Worm (Caenorhabditis elegans) whole organism, midembryonic: ENCODE measurements around the gene cpt-3.

Experiments
- T22C8.4 ChIP-seq: fragments of 200-800 bp; sonication (Bioruptor generic); IDR thresholded peaks from 2 replicates; pipeline ENCODE4 v1.3.6; 2022; ENCODE audit warnings: missing genetic modification characterization, missing compliant biosample characterization
- cog-1 ChIP-seq: sonication (generic microtip); optimal IDR thresholded peaks from 2 replicates; lab custom pipeline; 2016; ENCODE audit warnings: missing genetic modification characterization, missing compliant biosample characterization
- med-1 ChIP-seq: sonication (generic microtip); optimal IDR thresholded peaks from 2 replicates; lab custom pipeline; 2017; ENCODE audit warnings: missing genetic modification characterization, mild to moderate bottlenecking, missing compliant biosample characterization, antibody characterized with exemption, missing genetic modification reagents; ENCODE audit not compliant: insufficient read depth
- ref-1 ChIP-seq: fragments of 200-800 bp; sonication (Bioruptor generic); conservative IDR thresholded peaks from 2 replicates; pipeline ENCODE4 v1.3.6; 2022; ENCODE audit warnings: missing genetic modification reagents, missing genetic modification characterization, missing compliant biosample characterization
- tab-1 ChIP-seq: fragments of 200-800 bp; sonication (Bioruptor generic); IDR thresholded peaks from 2 replicates; pipeline ENCODE4 v1.3.6; 2022; ENCODE audit warnings: missing genetic modification characterization, missing compliant biosample characterization
- ztf-23 ChIP-seq: fragments of 200-800 bp; sonication (Bioruptor generic); IDR thresholded peaks from 2 replicates; pipeline ENCODE4 v1.3.6; 2022; ENCODE audit warnings: missing genetic modification reagents, missing genetic modification characterization, missing compliant biosample characterization
- ztf-29 ChIP-seq: fragments of 200-800 bp; sonication (Bioruptor generic); IDR thresholded peaks from 2 replicates; pipeline ENCODE4 v1.3.6; 2022; ENCODE audit warnings: missing genetic modification reagents, missing genetic modification characterization, missing compliant biosample characterization

DNA sequence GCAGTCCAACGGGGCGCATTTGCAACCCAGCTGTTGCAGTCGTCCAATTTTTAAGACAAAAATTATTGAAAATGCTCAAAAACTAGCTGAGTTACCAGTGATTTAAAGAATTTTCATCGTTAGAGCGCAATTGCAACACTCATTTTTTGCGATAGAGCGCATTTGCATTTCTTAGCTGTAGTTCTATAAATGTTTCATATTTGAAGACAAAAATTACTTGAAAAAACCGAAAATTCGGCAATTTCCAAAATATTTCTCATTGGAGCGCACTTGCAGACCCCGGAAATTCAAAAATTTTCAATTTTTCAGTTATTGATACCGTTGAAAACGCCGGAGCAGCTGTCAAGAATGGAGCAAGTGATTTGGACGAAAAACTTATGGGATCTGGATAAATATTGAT, 29.4 kb downstream of the cpt-3 start:
- TF ChIP-seq cog-1 (tag; lab: Kevin White, UChicago) = no peak
- no peak for TF ChIP-seq tab-1 (GFP tag; lab: Robert Waterston, UW)
- TF ChIP-seq T22C8.4 (GFP tag; lab: Robert Waterston, UW) = no peak
- TF ChIP-seq med-1 (GFP tag; lab: Kevin White, UChicago) = no peak
- TF ChIP-seq ztf-29 = no peak
- no peak for TF ChIP-seq ref-1 (GFP tag; lab: Robert Waterston, UW)
- TF ChIP-seq ztf-23 (GFP tag; lab: Robert Waterston, UW) = no peak
